Fruit fly (Drosophila melanogaster) whole organism, embryonic: Measurements from ENCODE around the gene tw.
A peak's percentile ranks its signal among the peaks of the same experiment; 100 is the strongest.

Experiments
- B-H1 ChIP-seq: fragments of 200-800 bp; sonication (Bioruptor generic); IDR thresholded peaks from 3 replicates; pipeline ENCODE4 v1.3.6; 2022; ENCODE audit warnings: missing biosample characterization, missing genetic modification characterization
- Bteb2 ChIP-seq: fragments of 200-800 bp; sonication (Bioruptor generic); optimal IDR thresholded peaks from 2 replicates; lab custom pipeline; 2016; ENCODE audit warnings: missing biosample characterization, missing genetic modification characterization
- CG10321 ChIP-seq: fragments of 200-800 bp; sonication (Bioruptor generic); IDR thresholded peaks from 2 replicates; pipeline ENCODE4 v1.3.6; 2022; ENCODE audit warnings: missing biosample characterization, missing genetic modification characterization
- CG12155 ChIP-seq: fragments of 200-800 bp; sonication (Bioruptor generic); optimal IDR thresholded peaks from 3 replicates; lab custom pipeline; 2016; ENCODE audit warnings: missing biosample characterization, missing genetic modification characterization
- CG12942 ChIP-seq: fragments of 200-800 bp; sonication (Bioruptor generic); optimal IDR thresholded peaks from 3 replicates; lab custom pipeline; 2016; ENCODE audit warnings: missing biosample characterization, missing genetic modification characterization
- CG13624 ChIP-seq: fragments of 200-800 bp; sonication (Bioruptor generic); optimal IDR thresholded peaks from 2 replicates; lab custom pipeline; 2016; ENCODE audit warnings: missing biosample characterization, missing genetic modification characterization
- CG14667 ChIP-seq: fragments of 200-800 bp; sonication (Bioruptor generic); IDR thresholded peaks from 2 replicates; pipeline ENCODE4 v1.3.6; 2022; ENCODE audit warnings: missing biosample characterization, missing genetic modification characterization
- CG14965 ChIP-seq: fragments of 200-800 bp; sonication (Bioruptor generic); optimal IDR thresholded peaks from 2 replicates; lab custom pipeline; 2016; ENCODE audit warnings: missing biosample characterization, missing genetic modification characterization, borderline replicate concordance
- CG1602 ChIP-seq: fragments of 200-800 bp; sonication (Bioruptor generic); optimal IDR thresholded peaks from 3 replicates; lab custom pipeline; 2016; ENCODE audit warnings: missing biosample characterization, missing genetic modification characterization
- CG2120 ChIP-seq: fragments of 200-800 bp; sonication (Bioruptor generic); optimal IDR thresholded peaks from 3 replicates; lab custom pipeline; 2016; ENCODE audit warnings: missing biosample characterization, missing genetic modification characterization
- CG31365 ChIP-seq: fragments of 200-800 bp; sonication (Bioruptor generic); optimal IDR thresholded peaks from 2 replicates; lab custom pipeline; 2018; ENCODE audit warnings: missing biosample characterization, mild to moderate bottlenecking, missing genetic modification characterization
- CG3163 ChIP-seq: fragments of 200-800 bp; sonication (Bioruptor generic); optimal IDR thresholded peaks from 3 replicates; lab custom pipeline; 2016; ENCODE audit warnings: missing biosample characterization, missing genetic modification characterization
- CG32772 ChIP-seq: fragments of 200-800 bp; sonication (Bioruptor generic); IDR thresholded peaks from 2 replicates; pipeline ENCODE4 v1.3.6; 2022; ENCODE audit warnings: missing biosample characterization, missing genetic modification characterization
- CG3407 ChIP-seq: fragments of 200-800 bp; sonication (Bioruptor generic); optimal IDR thresholded peaks from 2 replicates; lab custom pipeline; 2018; ENCODE audit warnings: missing biosample characterization, mild to moderate bottlenecking, missing genetic modification characterization
- CG4424 ChIP-seq: fragments of 200-800 bp; sonication (Bioruptor generic); optimal IDR thresholded peaks from 3 replicates; lab custom pipeline; 2016; ENCODE audit warnings: missing biosample characterization, missing genetic modification characterization
- CG4617 ChIP-seq: fragments of 200-800 bp; sonication (Bioruptor generic); optimal IDR thresholded peaks from 3 replicates; lab custom pipeline; 2016; ENCODE audit warnings: missing biosample characterization, missing genetic modification characterization, borderline replicate concordance
- CG5245 ChIP-seq: fragments of 200-800 bp; sonication (Bioruptor generic); optimal IDR thresholded peaks from 3 replicates; lab custom pipeline; 2016; ENCODE audit warnings: missing biosample characterization, missing genetic modification characterization
- CG6813 ChIP-seq: fragments of 200-800 bp; sonication (Bioruptor generic); optimal IDR thresholded peaks from 2 replicates; lab custom pipeline; 2017; ENCODE audit warnings: missing biosample characterization, missing genetic modification characterization, mild to moderate bottlenecking, moderate library complexity, missing genetic modification reagents
- CG8388 ChIP-seq: fragments of 200-800 bp; sonication (Bioruptor generic); optimal IDR thresholded peaks from 2 replicates; lab custom pipeline; 2019; ENCODE audit warnings: missing biosample characterization, mild to moderate bottlenecking, missing genetic modification characterization, moderate library complexity
- CG9437 ChIP-seq: fragments of 200-800 bp; sonication (Bioruptor generic); optimal IDR thresholded peaks from 2 replicates; lab custom pipeline; 2018; ENCODE audit warnings: missing biosample characterization, mild to moderate bottlenecking, missing genetic modification characterization
- Dbx ChIP-seq: fragments of 200-800 bp; sonication (Bioruptor generic); IDR thresholded peaks from 3 replicates; pipeline ENCODE4 v1.3.6; 2022; ENCODE audit warnings: missing biosample characterization, missing genetic modification characterization
- Dip2 ChIP-seq: fragments of 200-800 bp; sonication (Bioruptor generic); IDR thresholded peaks from 2 replicates; pipeline ENCODE4 v1.3.6; 2022; ENCODE audit warnings: missing biosample characterization, missing genetic modification characterization
- Doc3 ChIP-seq: fragments of 200-800 bp; sonication (Bioruptor generic); IDR thresholded peaks from 3 replicates; pipeline ENCODE4 v1.3.6; 2022; ENCODE audit warnings: missing biosample characterization, missing genetic modification characterization; ENCODE audit not compliant: partially characterized antibody
- Drgx ChIP-seq: fragments of 200-800 bp; sonication (Bioruptor generic); IDR thresholded peaks from 2 replicates; pipeline ENCODE4 v1.3.6; 2022; ENCODE audit warnings: missing biosample characterization, missing genetic modification characterization
- Fer3 ChIP-seq: fragments of 200-800 bp; sonication (Bioruptor generic); optimal IDR thresholded peaks from 2 replicates; lab custom pipeline; 2018; ENCODE audit warnings: missing biosample characterization, mild to moderate bottlenecking, missing genetic modification characterization, moderate library complexity
- HLH3B ChIP-seq: fragments of 200-800 bp; sonication (Bioruptor generic); IDR thresholded peaks from 2 replicates; pipeline ENCODE4 v1.3.6; 2022; ENCODE audit warnings: missing biosample characterization, missing genetic modification characterization
- HLH4C ChIP-seq: fragments of 200-800 bp; sonication (Bioruptor generic); IDR thresholded peaks from 3 replicates; pipeline ENCODE4 v1.3.6; 2022; ENCODE audit warnings: missing biosample characterization, missing genetic modification characterization; ENCODE audit not compliant: partially characterized antibody
- Hey ChIP-seq: fragments of 200-800 bp; sonication (Bioruptor generic); optimal IDR thresholded peaks from 3 replicates; lab custom pipeline; 2018; ENCODE audit warnings: missing biosample characterization, mild to moderate bottlenecking, missing genetic modification characterization
- MTF-1 ChIP-seq: fragments of 200-800 bp; sonication (Bioruptor generic); optimal IDR thresholded peaks from 2 replicates; lab custom pipeline; 2018; ENCODE audit warnings: missing biosample characterization, mild to moderate bottlenecking, missing genetic modification characterization, borderline replicate concordance
- Poxn ChIP-seq: fragments of 200-800 bp; sonication (Bioruptor generic); IDR thresholded peaks from 2 replicates; pipeline ENCODE4 v1.3.6; 2022; ENCODE audit warnings: missing biosample characterization, missing genetic modification characterization
- Scr ChIP-seq: fragments of 200-800 bp; sonication (Bioruptor generic); IDR thresholded peaks from 2 replicates; pipeline ENCODE4 v1.3.6; 2022; ENCODE audit warnings: missing biosample characterization, missing genetic modification characterization; ENCODE audit not compliant: partially characterized antibody
- Sin3A ChIP-seq: fragments of >200 bp; optimal IDR thresholded peaks from 2 replicates; lab custom pipeline; 2018
- Sox102F ChIP-seq: fragments of 200-800 bp; sonication (Bioruptor generic); optimal IDR thresholded peaks from 2 replicates; lab custom pipeline; 2018; ENCODE audit warnings: missing biosample characterization, mild to moderate bottlenecking, missing genetic modification characterization, moderate library complexity
- bbx ChIP-seq: fragments of 200-800 bp; sonication (Bioruptor generic); IDR thresholded peaks from 2 replicates; pipeline ENCODE4 v1.3.6; 2022; ENCODE audit warnings: missing biosample characterization, missing genetic modification characterization; ENCODE audit not compliant: partially characterized antibody
- cato ChIP-seq: fragments of 200-800 bp; sonication (Bioruptor generic); optimal IDR thresholded peaks from 2 replicates; lab custom pipeline; 2016; ENCODE audit warnings: missing biosample characterization, missing genetic modification characterization, borderline replicate concordance
- cwo ChIP-seq: fragments of 200-800 bp; sonication (Bioruptor generic); optimal IDR thresholded peaks from 3 replicates; lab custom pipeline; 2017; ENCODE audit warnings: missing biosample characterization, missing genetic modification characterization, mild to moderate bottlenecking, moderate library complexity, missing genetic modification reagents
- dm ChIP-seq: fragments of 200-800 bp; sonication (Bioruptor generic); optimal IDR thresholded peaks from 3 replicates; lab custom pipeline; 2016; ENCODE audit warnings: missing biosample characterization, missing genetic modification characterization
- dpn ChIP-seq, 2 experiments: fragments of 200-800 bp; sonication (Bioruptor generic); optimal IDR thresholded peaks; 3 replicates each; lab custom pipeline; 2016; ENCODE audit warnings: missing biosample characterization in 2 of 2, missing genetic modification characterization in 2 of 2
- en ChIP-seq: fragments of 200-800 bp; sonication (Bioruptor generic); optimal IDR thresholded peaks from 2 replicates; lab custom pipeline; 2016; ENCODE audit warnings: missing biosample characterization, missing genetic modification characterization
- grn ChIP-seq: fragments of 200-800 bp; sonication (Bioruptor generic); optimal IDR thresholded peaks from 3 replicates; lab custom pipeline; 2017; ENCODE audit warnings: missing biosample characterization, missing genetic modification characterization
- kay ChIP-seq: fragments of 200-800 bp; sonication (Bioruptor generic); optimal IDR thresholded peaks from 2 replicates; lab custom pipeline; 2016; ENCODE audit warnings: missing biosample characterization, missing genetic modification characterization
- lilli ChIP-seq: fragments of 200-800 bp; sonication (Bioruptor generic); optimal IDR thresholded peaks from 3 replicates; lab custom pipeline; 2016; ENCODE audit warnings: missing biosample characterization, missing genetic modification characterization
- nau ChIP-seq: fragments of 200-800 bp; sonication (Bioruptor generic); optimal IDR thresholded peaks from 3 replicates; lab custom pipeline; 2017; ENCODE audit warnings: missing biosample characterization, mild to moderate bottlenecking, missing genetic modification characterization, missing genetic modification reagents
- nerfin-1 ChIP-seq: fragments of 200-800 bp; sonication (Bioruptor generic); optimal IDR thresholded peaks from 3 replicates; lab custom pipeline; 2019; ENCODE audit warnings: missing biosample characterization, mild to moderate bottlenecking, missing genetic modification characterization, moderate library complexity
- odd ChIP-seq: fragments of 200-800 bp; sonication (Bioruptor generic); optimal IDR thresholded peaks from 2 replicates; lab custom pipeline; 2017; ENCODE audit warnings: missing biosample characterization, mild to moderate bottlenecking, missing genetic modification characterization
- sens-2 ChIP-seq: fragments of 200-800 bp; sonication (Bioruptor generic); IDR thresholded peaks from 2 replicates; pipeline ENCODE4 v1.3.6; 2022; ENCODE audit warnings: missing biosample characterization, missing genetic modification characterization
- seq ChIP-seq: fragments of 200-800 bp; sonication (Bioruptor generic); IDR thresholded peaks from 2 replicates; pipeline ENCODE4 v1.3.6; 2022; ENCODE audit warnings: missing biosample characterization, missing genetic modification characterization
- sima ChIP-seq: fragments of 200-800 bp; sonication (Bioruptor generic); optimal IDR thresholded peaks from 2 replicates; lab custom pipeline; 2016; ENCODE audit warnings: missing biosample characterization, missing genetic modification characterization
- tin ChIP-seq: fragments of 200-800 bp; sonication (Bioruptor generic); optimal IDR thresholded peaks from 3 replicates; lab custom pipeline; 2016; ENCODE audit warnings: missing biosample characterization, missing genetic modification characterization
- usp ChIP-seq: fragments of >200 bp; optimal IDR thresholded peaks from 2 replicates; lab custom pipeline; 2017; ENCODE audit warnings: missing biosample characterization, missing genetic modification characterization
- vvl ChIP-seq: fragments of 200-800 bp; sonication (Bioruptor generic); IDR thresholded peaks from 2 replicates; pipeline ENCODE4 v1.3.6; 2022; ENCODE audit warnings: missing biosample characterization, missing genetic modification characterization

The tw gene

DNA sequence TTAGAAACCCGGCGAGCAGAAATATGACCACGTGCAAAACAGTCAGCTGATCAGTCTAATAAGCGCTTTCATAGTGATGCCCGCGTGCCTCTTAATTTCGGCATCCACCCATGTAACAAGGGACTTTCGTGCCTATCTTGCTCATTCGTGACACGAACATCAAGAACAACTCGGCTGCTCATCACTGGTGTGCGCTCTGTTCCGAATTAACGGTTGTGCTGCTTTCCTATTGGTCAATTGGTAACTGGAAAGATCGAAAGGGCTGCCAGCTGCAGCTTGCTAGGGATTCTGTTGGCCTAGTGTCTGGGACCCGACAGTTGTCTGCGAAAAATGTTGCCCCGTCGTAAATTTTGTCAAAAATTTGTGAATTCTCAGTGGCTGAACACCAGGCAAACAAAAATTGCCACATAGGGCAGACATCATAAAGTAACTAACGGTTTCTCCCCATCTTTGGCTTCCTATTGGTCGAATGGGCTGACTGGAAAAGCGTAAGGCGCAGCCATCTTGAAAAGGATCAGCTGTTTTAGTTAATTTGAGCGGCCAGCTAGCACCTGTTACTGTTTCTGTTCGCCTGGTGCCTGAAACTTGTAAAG lies 11.9 kb downstream of the tw start (continued):
- no peak for TF ChIP-seq Fer3 (tag; lab: Kevin White, UChicago)
- TF ChIP-seq CG6813 = no peak
- TF ChIP-seq Poxn (GFP tag; lab: Robert Waterston, UW) = no peak
- TF ChIP-seq CG3407 (GFP tag; lab: Kevin White, UChicago) = no peak
- peak; percentile 37 for TF ChIP-seq Drgx (GFP tag; lab: Robert Waterston, UW)
- TF ChIP-seq Sox102F = no peak
- TF ChIP-seq CG4617 (GFP tag; lab: Kevin White, UChicago) = no peak
- no peak for TF ChIP-seq CG14667
- no peak for TF ChIP-seq odd
- TF ChIP-seq HLH4C (GFP tag; lab: Robert Waterston, UW) = peak; percentile 89
- no peak for TF ChIP-seq sens-2
- TF ChIP-seq sima (GFP tag; lab: Kevin White, UChicago) = no peak
- TF ChIP-seq vvl (GFP tag; lab: Robert Waterston, UW) = peak; percentile 46
- TF ChIP-seq Dip2 (GFP tag; lab: Robert Waterston, UW) = no peak
- TF ChIP-seq HLH3B (GFP tag; lab: Robert Waterston, UW) = no peak
- TF ChIP-seq dpn (GFP tag; optimal IDR thresholded peaks at IDR 0.05; lab: Kevin White, UChicago) = peak in 1 of 2 experiments; percentile 32
- TF ChIP-seq grn (GFP tag; lab: Kevin White, UChicago) = no peak
- TF ChIP-seq CG2120 (GFP tag; lab: Kevin White, UChicago) = peak; percentile 53
- TF ChIP-seq CG12942 (GFP tag; lab: Kevin White, UChicago) = no peak
- TF ChIP-seq cato (GFP tag; lab: Kevin White, UChicago) = no peak
- TF ChIP-seq CG8388 (GFP tag; lab: Kevin White, UChicago) = no peak
- TF ChIP-seq CG4424 (GFP tag; lab: Kevin White, UChicago) = peak; percentile 3
- peak; percentile 96 for TF ChIP-seq Scr (GFP tag; lab: Robert Waterston, UW)
- TF ChIP-seq lilli (GFP tag; lab: Kevin White, UChicago) = peak; percentile 35
- no peak for TF ChIP-seq CG14965 (GFP tag; lab: Kevin White, UChicago)
- TF ChIP-seq Hey (tag; lab: Kevin White, UChicago) = no peak
- no peak for TF ChIP-seq CG3163 (GFP tag; lab: Kevin White, UChicago)
- TF ChIP-seq CG1602 = no peak
- TF ChIP-seq CG5245 = no peak
- peak; percentile 99 for TF ChIP-seq Doc3
- TF ChIP-seq nerfin-1 (tag; lab: Kevin White, UChicago) = no peak
- no peak for TF ChIP-seq CG12155
- TF ChIP-seq Sin3A (lab: Kevin White, UChicago) = no peak
- TF ChIP-seq kay = no peak
- no peak for TF ChIP-seq MTF-1 (GFP tag; lab: Kevin White, UChicago)
- no peak for TF ChIP-seq Bteb2 (GFP tag; lab: Kevin White, UChicago)
- TF ChIP-seq nau (GFP tag; lab: Kevin White, UChicago) = no peak
- TF ChIP-seq CG31365 (tag; lab: Kevin White, UChicago) = no peak
- no peak for TF ChIP-seq CG10321
- TF ChIP-seq CG32772 (GFP tag; lab: Robert Waterston, UW) = no peak
- TF ChIP-seq en (GFP tag; lab: Kevin White, UChicago) = no peak
- no peak for TF ChIP-seq seq (GFP tag; lab: Robert Waterston, UW)
- TF ChIP-seq bbx (GFP tag; lab: Robert Waterston, UW) = peak; percentile 98
- peak; percentile 9 for TF ChIP-seq cwo (GFP tag; lab: Kevin White, UChicago)
- peak; percentile 10 for TF ChIP-seq CG13624 (GFP tag; lab: Kevin White, UChicago)
- no peak for TF ChIP-seq tin (GFP tag; lab: Kevin White, UChicago)
- no peak for TF ChIP-seq usp
- no peak for TF ChIP-seq CG9437
- TF ChIP-seq B-H1 (GFP tag; lab: Robert Waterston, UW) = no peak
- no peak for TF ChIP-seq Dbx
- TF ChIP-seq dm (GFP tag; lab: Kevin White, UChicago) = peak; percentile 51
